Fruit fly (Drosophila melanogaster) whole organism, embryonic: ENCODE data around the gene CG42833.

Experiments
- BtbVII ChIP-seq: fragments of 200-800 bp; sonication (Bioruptor generic); optimal IDR thresholded peaks from 3 replicates; lab custom pipeline; 2017; ENCODE audit warnings: missing biosample characterization, mild to moderate bottlenecking, missing genetic modification characterization
- CG1024 ChIP-seq: fragments of 200-800 bp; sonication (Bioruptor generic); IDR thresholded peaks from 2 replicates; pipeline ENCODE4 v1.3.6; 2022; ENCODE audit warnings: missing biosample characterization, missing genetic modification characterization
- CG10543 ChIP-seq: fragments of 200-800 bp; sonication (Bioruptor generic); optimal IDR thresholded peaks from 3 replicates; lab custom pipeline; 2017; ENCODE audit warnings: missing biosample characterization, mild to moderate bottlenecking, missing genetic modification characterization, moderate library complexity
- CG11085 ChIP-seq: fragments of 200-800 bp; sonication (Bioruptor generic); IDR thresholded peaks from 2 replicates; pipeline ENCODE4 v1.3.6; 2022; ENCODE audit warnings: missing biosample characterization, missing genetic modification characterization
- CG11504 ChIP-seq: fragments of 200-800 bp; sonication (Bioruptor generic); optimal IDR thresholded peaks from 3 replicates; lab custom pipeline; 2019; ENCODE audit warnings: missing biosample characterization, mild to moderate bottlenecking, missing genetic modification characterization, moderate library complexity
- CG12769 ChIP-seq: fragments of 200-800 bp; sonication (Bioruptor generic); optimal IDR thresholded peaks from 2 replicates; lab custom pipeline; 2019; ENCODE audit warnings: missing biosample characterization, mild to moderate bottlenecking, missing genetic modification characterization, moderate library complexity
- CG14050 ChIP-seq: fragments of 200-800 bp; sonication (Bioruptor generic); IDR thresholded peaks from 3 replicates; pipeline ENCODE4 v1.3.6; 2022; ENCODE audit warnings: missing biosample characterization, missing genetic modification characterization
- CG14710 ChIP-seq: fragments of 200-800 bp; sonication (Bioruptor generic); optimal IDR thresholded peaks from 3 replicates; lab custom pipeline; 2019; ENCODE audit warnings: missing biosample characterization, mild to moderate bottlenecking, missing genetic modification characterization, moderate library complexity
- CG16815 ChIP-seq: fragments of 200-800 bp; sonication (Bioruptor generic); optimal IDR thresholded peaks from 3 replicates; lab custom pipeline; 2017; ENCODE audit warnings: missing biosample characterization, mild to moderate bottlenecking, missing genetic modification characterization
- CG17359 ChIP-seq: fragments of 200-800 bp; sonication (Bioruptor generic); optimal IDR thresholded peaks from 3 replicates; lab custom pipeline; 2018; ENCODE audit warnings: missing biosample characterization, mild to moderate bottlenecking, missing genetic modification characterization, moderate library complexity
- CG1832 ChIP-seq: fragments of 200-800 bp; sonication (Bioruptor generic); optimal IDR thresholded peaks from 2 replicates; lab custom pipeline; 2017; ENCODE audit warnings: missing biosample characterization, mild to moderate bottlenecking, missing genetic modification characterization, inconsistent platforms
- CG2116 ChIP-seq: fragments of 200-800 bp; sonication (Bioruptor generic); optimal IDR thresholded peaks from 3 replicates; lab custom pipeline; 2018; ENCODE audit warnings: missing biosample characterization, mild to moderate bottlenecking, missing genetic modification characterization
- CG2889 ChIP-seq: fragments of 200-800 bp; sonication (Bioruptor generic); IDR thresholded peaks from 3 replicates; pipeline ENCODE4 v1.3.6; 2022; ENCODE audit warnings: missing biosample characterization, missing genetic modification characterization
- CG32532 ChIP-seq: fragments of 200-800 bp; sonication (Bioruptor generic); IDR thresholded peaks from 2 replicates; pipeline ENCODE4 v1.3.6; 2022; ENCODE audit warnings: missing biosample characterization, missing genetic modification characterization
- CG32767 ChIP-seq: fragments of 200-800 bp; sonication (Bioruptor generic); IDR thresholded peaks from 2 replicates; pipeline ENCODE4 v1.3.6; 2022; ENCODE audit warnings: missing biosample characterization, missing genetic modification characterization
- CG32772 ChIP-seq: fragments of 200-800 bp; sonication (Bioruptor generic); IDR thresholded peaks from 2 replicates; pipeline ENCODE4 v1.3.6; 2022; ENCODE audit warnings: missing biosample characterization, missing genetic modification characterization
- CG3407 ChIP-seq: fragments of 200-800 bp; sonication (Bioruptor generic); optimal IDR thresholded peaks from 2 replicates; lab custom pipeline; 2018; ENCODE audit warnings: missing biosample characterization, mild to moderate bottlenecking, missing genetic modification characterization
- CG34376 ChIP-seq: fragments of 200-800 bp; sonication (Bioruptor generic); optimal IDR thresholded peaks from 2 replicates; lab custom pipeline; 2018; ENCODE audit warnings: missing biosample characterization, mild to moderate bottlenecking, missing genetic modification characterization
- CG42726 ChIP-seq: fragments of 200-800 bp; sonication (Bioruptor generic); IDR thresholded peaks from 2 replicates; pipeline ENCODE4 v1.3.6; 2022; ENCODE audit warnings: missing biosample characterization, missing genetic modification characterization; ENCODE audit not compliant: partially characterized antibody
- CG4360 ChIP-seq: fragments of 200-800 bp; sonication (Bioruptor generic); IDR thresholded peaks from 2 replicates; pipeline ENCODE4 v1.3.6; 2022; ENCODE audit warnings: missing biosample characterization, missing genetic modification characterization
- CG4404 ChIP-seq: fragments of 200-800 bp; sonication (Bioruptor generic); IDR thresholded peaks from 2 replicates; pipeline ENCODE4 v1.3.6; 2022; ENCODE audit warnings: missing biosample characterization, missing genetic modification characterization
- CG4617 ChIP-seq: fragments of 200-800 bp; sonication (Bioruptor generic); optimal IDR thresholded peaks from 3 replicates; lab custom pipeline; 2016; ENCODE audit warnings: missing biosample characterization, missing genetic modification characterization, borderline replicate concordance
- CG4707 ChIP-seq: fragments of 200-800 bp; sonication (Bioruptor generic); optimal IDR thresholded peaks from 2 replicates; lab custom pipeline; 2018; ENCODE audit warnings: missing biosample characterization, mild to moderate bottlenecking, missing genetic modification characterization, moderate library complexity
- CG7963 ChIP-seq: fragments of 200-800 bp; sonication (Bioruptor generic); IDR thresholded peaks from 3 replicates; pipeline ENCODE4 v1.3.6; 2022; ENCODE audit warnings: missing biosample characterization, missing genetic modification characterization; ENCODE audit not compliant: partially characterized antibody
- CG9876 ChIP-seq: fragments of 200-800 bp; sonication (Bioruptor generic); optimal IDR thresholded peaks from 2 replicates; lab custom pipeline; 2016; ENCODE audit warnings: missing biosample characterization, missing genetic modification characterization
- Doc2 ChIP-seq: fragments of 200-800 bp; sonication (Bioruptor generic); IDR thresholded peaks from 2 replicates; pipeline ENCODE4 v1.3.6; 2022; ENCODE audit warnings: missing biosample characterization, missing genetic modification characterization
- Fer3 ChIP-seq: fragments of 200-800 bp; sonication (Bioruptor generic); optimal IDR thresholded peaks from 2 replicates; lab custom pipeline; 2018; ENCODE audit warnings: missing biosample characterization, mild to moderate bottlenecking, missing genetic modification characterization, moderate library complexity
- Med ChIP-seq: fragments of 200-800 bp; sonication (Bioruptor generic); peaks from one replicate; lab custom pipeline; 2016; ENCODE audit warnings: missing biosample characterization, missing genetic modification characterization, mild to moderate bottlenecking, inconsistent platforms, moderate library complexity
- NK7.1 ChIP-seq: fragments of 200-800 bp; sonication (Bioruptor generic); optimal IDR thresholded peaks from 3 replicates; lab custom pipeline; 2016; ENCODE audit warnings: missing biosample characterization, missing genetic modification characterization
- Ptx1 ChIP-seq: fragments of 200-800 bp; sonication (Bioruptor generic); IDR thresholded peaks from 2 replicates; pipeline ENCODE4 v1.3.6; 2022; ENCODE audit warnings: missing biosample characterization, missing genetic modification characterization
- Ravus ChIP-seq: fragments of 200-800 bp; sonication (Bioruptor generic); IDR thresholded peaks from 2 replicates; pipeline ENCODE4 v1.3.6; 2022; ENCODE audit warnings: missing biosample characterization, missing genetic modification characterization
- Sox100B ChIP-seq: fragments of 200-800 bp; sonication (Bioruptor generic); optimal IDR thresholded peaks from 3 replicates; lab custom pipeline; 2018; ENCODE audit warnings: missing biosample characterization, mild to moderate bottlenecking, missing genetic modification characterization
- al ChIP-seq: fragments of 200-800 bp; sonication (Bioruptor generic); IDR thresholded peaks from 2 replicates; pipeline ENCODE4 v1.3.6; 2022; ENCODE audit warnings: missing biosample characterization, missing genetic modification characterization
- amos ChIP-seq: fragments of 200-800 bp; sonication (Bioruptor generic); IDR thresholded peaks from 2 replicates; pipeline ENCODE4 v1.3.6; 2022; ENCODE audit warnings: missing biosample characterization, missing genetic modification characterization; ENCODE audit not compliant: partially characterized antibody
- aop ChIP-seq: fragments of 200-800 bp; sonication (Bioruptor generic); IDR thresholded peaks from 2 replicates; pipeline ENCODE4 v1.3.6; 2022; ENCODE audit warnings: missing biosample characterization, missing genetic modification characterization
- az2 ChIP-seq: fragments of 200-800 bp; sonication (Bioruptor generic); optimal IDR thresholded peaks from 3 replicates; lab custom pipeline; 2016; ENCODE audit warnings: missing biosample characterization, missing genetic modification characterization
- chinmo ChIP-seq: fragments of 200-800 bp; sonication (Bioruptor generic); IDR thresholded peaks from 4 replicates; pipeline ENCODE4 v1.3.6; 2022; ENCODE audit warnings: missing biosample characterization, missing genetic modification characterization; ENCODE audit not compliant: partially characterized antibody
- corto ChIP-seq: fragments of 200-800 bp; sonication (Bioruptor generic); optimal IDR thresholded peaks from 2 replicates; lab custom pipeline; 2016; ENCODE audit warnings: missing biosample characterization, mild to moderate bottlenecking, missing genetic modification characterization, moderate library complexity
- croc ChIP-seq: fragments of 200-800 bp; sonication (Bioruptor generic); conservative IDR thresholded peaks from 3 replicates; pipeline ENCODE4 v1.3.6; 2022; ENCODE audit warnings: missing biosample characterization, missing genetic modification characterization
- dm ChIP-seq: fragments of 200-800 bp; sonication (Bioruptor generic); optimal IDR thresholded peaks from 3 replicates; lab custom pipeline; 2016; ENCODE audit warnings: missing biosample characterization, missing genetic modification characterization
- dpn ChIP-seq, 2 experiments: fragments of 200-800 bp; sonication (Bioruptor generic); optimal IDR thresholded peaks; 3 replicates each; lab custom pipeline; 2016; ENCODE audit warnings: missing biosample characterization in 2 of 2, missing genetic modification characterization in 2 of 2
- fd64A ChIP-seq: fragments of 200-800 bp; sonication (Bioruptor generic); optimal IDR thresholded peaks from 3 replicates; lab custom pipeline; 2018; ENCODE audit warnings: missing biosample characterization, mild to moderate bottlenecking, missing genetic modification characterization
- gcm ChIP-seq: fragments of 200-800 bp; sonication (Bioruptor generic); optimal IDR thresholded peaks from 2 replicates; lab custom pipeline; 2019; ENCODE audit warnings: missing biosample characterization, mild to moderate bottlenecking, missing genetic modification characterization, moderate library complexity
- h ChIP-seq: fragments of >200 bp; optimal IDR thresholded peaks from 2 replicates; lab custom pipeline; 2017
- ken ChIP-seq: fragments of 200-800 bp; sonication (Bioruptor generic); IDR thresholded peaks from 3 replicates; pipeline ENCODE4 v1.3.6; 2022; ENCODE audit warnings: missing biosample characterization, missing genetic modification characterization
- knrl ChIP-seq: fragments of 200-800 bp; sonication (Bioruptor generic); IDR thresholded peaks from 3 replicates; pipeline ENCODE4 v1.3.6; 2022; ENCODE audit warnings: missing biosample characterization, missing genetic modification characterization; ENCODE audit not compliant: partially characterized antibody
- pita ChIP-seq: fragments of 200-800 bp; sonication (Bioruptor generic); optimal IDR thresholded peaks from 2 replicates; lab custom pipeline; 2017; ENCODE audit warnings: missing biosample characterization, mild to moderate bottlenecking, missing genetic modification characterization
- salm ChIP-seq: fragments of 200-800 bp; sonication (Bioruptor generic); optimal IDR thresholded peaks from 2 replicates; lab custom pipeline; 2018; ENCODE audit warnings: missing biosample characterization, mild to moderate bottlenecking, missing genetic modification characterization
- trh ChIP-seq: fragments of 200-800 bp; sonication (Bioruptor generic); optimal IDR thresholded peaks from 2 replicates; lab custom pipeline; 2016; ENCODE audit warnings: missing biosample characterization, missing genetic modification characterization
- wek ChIP-seq: fragments of 200-800 bp; sonication (Bioruptor generic); optimal IDR thresholded peaks from 3 replicates; lab custom pipeline; 2018; ENCODE audit warnings: missing biosample characterization, mild to moderate bottlenecking, missing genetic modification characterization, moderate library complexity

The CG42833 gene

dm6 chr3L:20183345-20184088 lies 16.4 kb upstream of the CG42833 start (continued):
- TF ChIP-seq amos (GFP tag; lab: Robert Waterston, UW) (no peak), dpn (GFP tag; optimal IDR thresholded peaks at IDR 0.05; lab: Kevin White, UChicago) (peak in 1 of 2 experiments; percentile 17), CG12769 (tag; lab: Kevin White, UChicago) (no peak), CG4360 (GFP tag; lab: Robert Waterston, UW) (no peak), CG10543 (GFP tag; lab: Kevin White, UChicago) (peak; percentile 3), CG32767 (GFP tag; lab: Robert Waterston, UW) (no peak), CG2889 (GFP tag; lab: Robert Waterston, UW) (no peak), CG14710 (peak; percentile 20), BtbVII (peak; percentile 17), Doc2 (GFP tag; lab: Robert Waterston, UW) (no peak), Med (peak; percentile 65), ken (GFP tag; lab: Robert Waterston, UW) (no peak), aop (GFP tag; lab: Robert Waterston, UW) (no peak), CG4404 (GFP tag; lab: Robert Waterston, UW) (peak; percentile 29; the same call in 1 of the 2 replicates), Fer3 (peak; percentile 57), croc (GFP tag; lab: Robert Waterston, UW) (no peak), pita (GFP tag; lab: Kevin White, UChicago) (no peak), CG9876 (GFP tag; lab: Kevin White, UChicago) (no peak), CG42726 (GFP tag; lab: Robert Waterston, UW) (no peak), CG2116 (GFP tag; lab: Kevin White, UChicago) (no peak), chinmo (no peak), CG1832 (GFP tag; lab: Kevin White, UChicago) (no peak), CG32532 (GFP tag; lab: Robert Waterston, UW) (peak; percentile 29; the same call in 1 of the 2 replicates), CG3407 (GFP tag; lab: Kevin White, UChicago) (no peak), NK7.1 (GFP tag; lab: Kevin White, UChicago) (no peak), corto (GFP tag; lab: Kevin White, UChicago) (no peak), salm (tag; lab: Kevin White, UChicago) (no peak), wek (GFP tag; lab: Kevin White, UChicago) (no peak), Sox100B (peak; percentile 46), trh (no peak), h (lab: Kevin White, UChicago) (no peak), CG4707 (GFP tag; lab: Kevin White, UChicago) (no peak), dm (GFP tag; lab: Kevin White, UChicago) (no peak), Ravus (GFP tag; lab: Robert Waterston, UW) (no peak; the same call in 1 of the 2 replicates), Ptx1 (GFP tag; lab: Robert Waterston, UW) (peak; percentile 46; the same call in 1 of the 2 replicates), CG16815 (peak; percentile 59), CG14050 (GFP tag; lab: Robert Waterston, UW) (no peak), fd64A (GFP tag; lab: Kevin White, UChicago) (no peak), gcm (GFP tag; lab: Kevin White, UChicago) (no peak), CG17359 (tag; lab: Kevin White, UChicago) (peak; percentile 58), CG4617 (GFP tag; lab: Kevin White, UChicago) (no peak), CG34376 (no peak), CG7963 (no peak), CG1024 (GFP tag; lab: Robert Waterston, UW) (no peak), CG11085 (GFP tag; lab: Robert Waterston, UW) (no peak), knrl (no peak), CG32772 (GFP tag; lab: Robert Waterston, UW) (peak; percentile 36; the same call in 1 of the 2 replicates), al (GFP tag; lab: Robert Waterston, UW) (peak; percentile 51), CG11504 (tag; lab: Kevin White, UChicago) (peak; percentile 70), az2 (GFP tag; lab: Kevin White, UChicago) (peak; percentile 22)
